Fruit fly (Drosophila melanogaster) whole organism, embryonic: ENCODE results near the gene CG5171.
A peak's percentile ranks its signal among the peaks of the same experiment; 100 is the strongest.

Source experiments
- B-H2 ChIP-seq: fragments of 200-800 bp; sonication (Bioruptor generic); optimal IDR thresholded peaks from 2 replicates; lab custom pipeline; 2018; ENCODE audit warnings: missing biosample characterization, mild to moderate bottlenecking, missing genetic modification characterization
- CG10366 ChIP-seq: fragments of 200-800 bp; sonication (Bioruptor generic); IDR thresholded peaks from 2 replicates; pipeline ENCODE4 v1.3.6; 2022; ENCODE audit warnings: missing biosample characterization, missing genetic modification characterization
- CG10462 ChIP-seq: fragments of 200-800 bp; sonication (Bioruptor generic); optimal IDR thresholded peaks from 2 replicates; lab custom pipeline; 2016; ENCODE audit warnings: missing biosample characterization, missing genetic modification characterization
- CG11456 ChIP-seq: fragments of 200-800 bp; sonication (Bioruptor generic); IDR thresholded peaks from 3 replicates; pipeline ENCODE4 v1.3.6; 2022; ENCODE audit warnings: missing biosample characterization, missing genetic modification characterization
- CG11695 ChIP-seq: fragments of 200-800 bp; sonication (Bioruptor generic); IDR thresholded peaks from 3 replicates; pipeline ENCODE4 v1.3.6; 2022; ENCODE audit warnings: missing biosample characterization, missing genetic modification characterization
- CG11723 ChIP-seq: fragments of 200-800 bp; sonication (Bioruptor generic); optimal IDR thresholded peaks from 2 replicates; lab custom pipeline; 2017; ENCODE audit warnings: missing biosample characterization, mild to moderate bottlenecking, missing genetic modification characterization
- CG15601 ChIP-seq: fragments of 200-800 bp; sonication (Bioruptor generic); optimal IDR thresholded peaks from 3 replicates; lab custom pipeline; 2019; ENCODE audit warnings: missing biosample characterization, mild to moderate bottlenecking, missing genetic modification characterization, moderate library complexity
- CG16863 ChIP-seq: fragments of 200-800 bp; sonication (Bioruptor generic); optimal IDR thresholded peaks from 3 replicates; lab custom pipeline; 2016; ENCODE audit warnings: missing biosample characterization, missing genetic modification characterization
- CG17361 ChIP-seq: fragments of 200-800 bp; sonication (Bioruptor generic); IDR thresholded peaks from 3 replicates; pipeline ENCODE4 v1.3.6; 2022; ENCODE audit warnings: missing biosample characterization, missing genetic modification characterization
- CG17802 ChIP-seq: fragments of 200-800 bp; sonication (Bioruptor generic); optimal IDR thresholded peaks from 2 replicates; lab custom pipeline; 2018; ENCODE audit warnings: missing biosample characterization, mild to moderate bottlenecking, missing genetic modification characterization, moderate library complexity
- CG30403 ChIP-seq: fragments of 200-800 bp; sonication (Bioruptor generic); optimal IDR thresholded peaks from 3 replicates; lab custom pipeline; 2016; ENCODE audit warnings: missing biosample characterization, missing genetic modification characterization
- CG31365 ChIP-seq: fragments of 200-800 bp; sonication (Bioruptor generic); optimal IDR thresholded peaks from 2 replicates; lab custom pipeline; 2018; ENCODE audit warnings: missing biosample characterization, mild to moderate bottlenecking, missing genetic modification characterization
- CG4730 ChIP-seq: fragments of 200-800 bp; sonication (Bioruptor generic); IDR thresholded peaks from 2 replicates; pipeline ENCODE4 v1.3.6; 2022; ENCODE audit warnings: missing biosample characterization, missing genetic modification characterization
- CG5953 ChIP-seq: fragments of 200-800 bp; sonication (Bioruptor generic); IDR thresholded peaks from 2 replicates; pipeline ENCODE4 v1.3.6; 2022; ENCODE audit warnings: missing biosample characterization, missing genetic modification characterization
- CG6175 ChIP-seq: fragments of 200-800 bp; sonication (Bioruptor generic); IDR thresholded peaks from 3 replicates; pipeline ENCODE4 v1.3.6; 2022; ENCODE audit warnings: missing biosample characterization, missing genetic modification characterization
- CG6254 ChIP-seq: fragments of 200-800 bp; sonication (Bioruptor generic); optimal IDR thresholded peaks from 3 replicates; lab custom pipeline; 2017; ENCODE audit warnings: mild to moderate bottlenecking, missing biosample characterization, missing genetic modification reagents, missing genetic modification characterization
- CG8478 ChIP-seq: fragments of >200 bp; optimal IDR thresholded peaks from 2 replicates; lab custom pipeline; 2018
- CG9215 ChIP-seq: fragments of 200-800 bp; sonication (Bioruptor generic); IDR thresholded peaks from 2 replicates; pipeline ENCODE4 v1.3.6; 2022; ENCODE audit warnings: missing biosample characterization, missing genetic modification characterization
- CrebB ChIP-seq: fragments of 200-800 bp; sonication (Bioruptor generic); optimal IDR thresholded peaks from 3 replicates; lab custom pipeline; 2018; ENCODE audit warnings: missing biosample characterization, mild to moderate bottlenecking, missing genetic modification characterization
- Drgx ChIP-seq: fragments of 200-800 bp; sonication (Bioruptor generic); IDR thresholded peaks from 2 replicates; pipeline ENCODE4 v1.3.6; 2022; ENCODE audit warnings: missing biosample characterization, missing genetic modification characterization
- Elba2 ChIP-seq: fragments of 200-800 bp; sonication (Bioruptor generic); optimal IDR thresholded peaks from 3 replicates; lab custom pipeline; 2016; ENCODE audit warnings: missing biosample characterization, missing genetic modification characterization
- H15 ChIP-seq: fragments of 200-800 bp; sonication (Bioruptor generic); IDR thresholded peaks from 3 replicates; pipeline ENCODE4 v1.3.6; 2022; ENCODE audit warnings: missing biosample characterization, missing genetic modification characterization
- Hr51 ChIP-seq, 2 experiments: fragments of 200-800 bp; sonication (Bioruptor generic); optimal IDR thresholded peaks; 2 replicates in 1 of 2; 3 replicates in 1 of 2; lab custom pipeline; 2016 to 2018; ENCODE audit warnings: missing biosample characterization in 2 of 2, missing genetic modification characterization in 2 of 2, mild to moderate bottlenecking in 1 of 2, moderate library complexity in 1 of 2
- Opbp ChIP-seq: fragments of 200-800 bp; sonication (Bioruptor generic); IDR thresholded peaks from 3 replicates; pipeline ENCODE4 v1.3.6; 2022; ENCODE audit warnings: missing biosample characterization, missing genetic modification characterization; ENCODE audit not compliant: partially characterized antibody
- Pdp1 ChIP-seq, 2 experiments: fragments of 200-800 bp; sonication (Bioruptor generic); optimal IDR thresholded peaks; 3 replicates each; lab custom pipeline; 2016; ENCODE audit warnings: missing biosample characterization in 2 of 2, missing genetic modification characterization in 2 of 2, mild to moderate bottlenecking in 1 of 2, moderate library complexity in 1 of 2
- Rfx ChIP-seq: fragments of 200-800 bp; sonication (Bioruptor generic); IDR thresholded peaks from 2 replicates; pipeline ENCODE4 v1.3.6; 2022; ENCODE audit warnings: missing biosample characterization, missing genetic modification characterization
- Sox102F ChIP-seq: fragments of 200-800 bp; sonication (Bioruptor generic); optimal IDR thresholded peaks from 2 replicates; lab custom pipeline; 2018; ENCODE audit warnings: missing biosample characterization, mild to moderate bottlenecking, missing genetic modification characterization, moderate library complexity
- Ssrp ChIP-seq: fragments of 200-800 bp; sonication (Bioruptor generic); optimal IDR thresholded peaks from 2 replicates; lab custom pipeline; 2018; ENCODE audit warnings: missing biosample characterization, mild to moderate bottlenecking, missing genetic modification characterization, moderate library complexity
- bab2 ChIP-seq: fragments of 200-800 bp; sonication (Bioruptor generic); optimal IDR thresholded peaks from 2 replicates; lab custom pipeline; 2016; ENCODE audit warnings: missing biosample characterization, missing genetic modification characterization
- bsh ChIP-seq, 2 experiments: fragments of 200-800 bp; sonication (Bioruptor generic); optimal IDR thresholded peaks; 2 replicates each; lab custom pipeline; 2017 to 2018; ENCODE audit warnings: mild to moderate bottlenecking in 2 of 2, missing biosample characterization in 2 of 2, missing genetic modification characterization in 2 of 2, moderate library complexity in 1 of 2
- cas ChIP-seq: fragments of 200-800 bp; sonication (Bioruptor generic); IDR thresholded peaks from 2 replicates; pipeline ENCODE4 v1.3.6; 2022; ENCODE audit warnings: missing biosample characterization, missing genetic modification characterization
- dimm ChIP-seq: fragments of 200-800 bp; sonication (Bioruptor generic); IDR thresholded peaks from 2 replicates; pipeline ENCODE4 v1.3.6; 2022; ENCODE audit warnings: missing biosample characterization, missing genetic modification characterization
- dm ChIP-seq: fragments of 200-800 bp; sonication (Bioruptor generic); optimal IDR thresholded peaks from 3 replicates; lab custom pipeline; 2016; ENCODE audit warnings: missing biosample characterization, missing genetic modification characterization
- dmrt99B ChIP-seq: fragments of 200-800 bp; sonication (Bioruptor generic); optimal IDR thresholded peaks from 2 replicates; lab custom pipeline; 2018; ENCODE audit warnings: missing biosample characterization, mild to moderate bottlenecking, missing genetic modification characterization, moderate library complexity
- en ChIP-seq: fragments of 200-800 bp; sonication (Bioruptor generic); optimal IDR thresholded peaks from 2 replicates; lab custom pipeline; 2016; ENCODE audit warnings: missing biosample characterization, missing genetic modification characterization
- fru ChIP-seq: fragments of >200 bp; optimal IDR thresholded peaks from 2 replicates; lab custom pipeline; 2017
- jumu ChIP-seq: fragments of 200-800 bp; sonication (Bioruptor generic); optimal IDR thresholded peaks from 3 replicates; lab custom pipeline; 2016; ENCODE audit warnings: missing biosample characterization, missing genetic modification characterization
- klu ChIP-seq: fragments of 200-800 bp; sonication (Bioruptor generic); IDR thresholded peaks from 2 replicates; pipeline ENCODE4 v1.3.6; 2022; ENCODE audit warnings: missing biosample characterization, missing genetic modification characterization
- nau ChIP-seq: fragments of 200-800 bp; sonication (Bioruptor generic); optimal IDR thresholded peaks from 3 replicates; lab custom pipeline; 2017; ENCODE audit warnings: missing biosample characterization, mild to moderate bottlenecking, missing genetic modification characterization, missing genetic modification reagents
- nerfin-2 ChIP-seq: fragments of 200-800 bp; sonication (Bioruptor generic); IDR thresholded peaks from 2 replicates; pipeline ENCODE4 v1.3.6; 2022; ENCODE audit warnings: missing biosample characterization, missing genetic modification characterization; ENCODE audit not compliant: partially characterized antibody
- nom ChIP-seq: fragments of 200-800 bp; sonication (Bioruptor generic); optimal IDR thresholded peaks from 2 replicates; lab custom pipeline; 2017; ENCODE audit warnings: missing biosample characterization, missing genetic modification characterization, mild to moderate bottlenecking, moderate library complexity, missing genetic modification reagents
- phol ChIP-seq: fragments of 200-800 bp; sonication (Bioruptor generic); optimal IDR thresholded peaks from 3 replicates; lab custom pipeline; 2018; ENCODE audit warnings: missing biosample characterization, mild to moderate bottlenecking, missing genetic modification characterization, moderate library complexity
- pnt ChIP-seq: fragments of 200-800 bp; sonication (Bioruptor generic); optimal IDR thresholded peaks from 3 replicates; lab custom pipeline; 2016; ENCODE audit warnings: missing biosample characterization, missing genetic modification characterization
- pros ChIP-seq: fragments of 200-800 bp; sonication (Bioruptor generic); optimal IDR thresholded peaks from 3 replicates; lab custom pipeline; 2019; ENCODE audit warnings: missing biosample characterization, mild to moderate bottlenecking, missing genetic modification characterization, moderate library complexity
- sc ChIP-seq, 3 experiments: fragments of >200 bp in 2 of 3; fragments of 200-800 bp in 1 of 3; sonication (Bioruptor generic) in 1 of 3; optimal IDR thresholded peaks; 2 replicates in 2 of 3; 3 replicates in 1 of 3; lab custom pipeline; 2017; ENCODE audit warnings: mild to moderate bottlenecking in 1 of 3, missing biosample characterization in 1 of 3, missing genetic modification characterization in 1 of 3, missing genetic modification reagents in 1 of 3
- slp2 ChIP-seq: fragments of 200-800 bp; sonication (Bioruptor generic); optimal IDR thresholded peaks from 2 replicates; lab custom pipeline; 2016; ENCODE audit warnings: missing biosample characterization, missing genetic modification characterization
- tin ChIP-seq: fragments of 200-800 bp; sonication (Bioruptor generic); optimal IDR thresholded peaks from 3 replicates; lab custom pipeline; 2016; ENCODE audit warnings: missing biosample characterization, missing genetic modification characterization
- tx ChIP-seq: fragments of 200-800 bp; sonication (Bioruptor generic); optimal IDR thresholded peaks from 2 replicates; lab custom pipeline; 2016; ENCODE audit warnings: missing biosample characterization, missing genetic modification characterization
- wek ChIP-seq: fragments of 200-800 bp; sonication (Bioruptor generic); optimal IDR thresholded peaks from 3 replicates; lab custom pipeline; 2018; ENCODE audit warnings: missing biosample characterization, mild to moderate bottlenecking, missing genetic modification characterization, moderate library complexity

Gene CG5171

dm6 chr2L:7419408-7420304 lies 18.5 kb downstream of the CG5171 start (continued):
- TF ChIP-seq klu (GFP tag; lab: Robert Waterston, UW) (no peak), H15 (0 out of 3 replicates have a peak, but pooled peaks have one; percentile 10), pros (GFP tag; lab: Kevin White, UChicago) (peak; percentile 68), CG11456 (GFP tag; lab: Robert Waterston, UW) (no peak), CG10366 (no peak), CG15601 (no peak), nau (no peak), jumu (GFP tag; lab: Kevin White, UChicago) (no peak), Opbp (GFP tag; lab: Robert Waterston, UW) (0 out of 3 replicates have a peak, but pooled peaks have one; percentile 38), CG16863 (GFP tag; lab: Kevin White, UChicago) (no peak), Ssrp (peak; percentile 17), CG17361 (GFP tag; lab: Robert Waterston, UW) (no peak), Rfx (GFP tag; lab: Robert Waterston, UW) (peak; percentile 26; the same call in 1 of the 2 replicates), tin (no peak), tx (no peak), bsh (GFP tag; optimal IDR thresholded peaks at IDR 0.05; lab: Kevin White, UChicago) (peak in 1 of 2 experiments; percentile 43), Sox102F (no peak), CG6254 (GFP tag; lab: Kevin White, UChicago) (no peak), CG11695 (GFP tag; lab: Robert Waterston, UW) (no peak), CG9215 (GFP tag; lab: Robert Waterston, UW) (peak; percentile 32; the same call in 1 of the 2 replicates), CG6175 (GFP tag; lab: Robert Waterston, UW) (no peak), fru (lab: Kevin White, UChicago) (peak; percentile 40), dimm (GFP tag; lab: Robert Waterston, UW) (no peak), cas (no peak), Hr51 (GFP tag; optimal IDR thresholded peaks at IDR 0.05; lab: Kevin White, UChicago) (peak in 1 of 2 experiments; percentile 10), slp2 (no peak), bab2 (GFP tag; lab: Kevin White, UChicago) (no peak), CG17802 (tag; lab: Kevin White, UChicago) (no peak), CG4730 (no peak), Drgx (GFP tag; lab: Robert Waterston, UW) (peak; percentile 54; the same call in 1 of the 2 replicates), CG30403 (GFP tag; lab: Kevin White, UChicago) (peak; percentile 22), CG10462 (GFP tag; lab: Kevin White, UChicago) (no peak), en (GFP tag; lab: Kevin White, UChicago) (no peak), phol (no peak), CG31365 (no peak), CG11723 (no peak), Pdp1 (GFP tag; optimal IDR thresholded peaks at IDR 0.05; lab: Kevin White, UChicago) (no peak), pnt (GFP tag; lab: Kevin White, UChicago) (no peak), Elba2 (GFP tag; lab: Kevin White, UChicago) (no peak), B-H2 (no peak), wek (GFP tag; lab: Kevin White, UChicago) (no peak), CG8478 (lab: Kevin White, UChicago) (no peak), dmrt99B (tag; lab: Kevin White, UChicago) (no peak), sc (optimal IDR thresholded peaks at IDR 0.05; lab: Kevin White, UChicago) (no peak), sc (GFP tag; optimal IDR thresholded peaks at IDR 0.05; lab: Kevin White, UChicago) (no peak), nom (GFP tag; lab: Kevin White, UChicago) (peak; percentile 16), CrebB (tag; lab: Kevin White, UChicago) (no peak), dm (no peak), CG5953 (GFP tag; lab: Robert Waterston, UW) (no peak), nerfin-2 (GFP tag; lab: Robert Waterston, UW) (no peak)
